Fruit fly (Drosophila melanogaster): ENCODE data around the gene Eig71Ej.

DNA sequence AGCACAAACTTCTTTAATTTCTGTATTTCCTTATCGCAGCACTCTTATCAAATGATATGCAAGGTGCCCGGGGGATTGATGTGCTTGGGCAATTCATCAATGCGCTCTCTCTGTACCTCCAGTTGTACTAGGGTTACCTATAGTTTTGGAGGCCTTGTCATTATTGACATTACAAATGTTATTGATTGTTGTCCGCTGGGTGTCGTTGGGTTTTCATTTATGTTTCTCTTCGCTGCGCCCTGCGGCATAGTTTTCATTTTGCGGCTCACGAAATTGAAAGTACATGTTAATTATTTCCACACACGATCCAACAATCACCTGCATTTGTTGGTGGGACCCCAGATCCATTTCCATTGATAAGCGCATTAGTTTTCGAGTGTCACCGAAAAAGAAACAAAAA is 45.4 kb upstream of the Eig71Ej start:
- TF ChIP-seq CTCF (optimal IDR thresholded peaks at IDR 0.05): no peak
- no peak for TF ChIP-seq CG8478 (optimal IDR thresholded peaks at IDR 0.05)

Data from S2 (cell line).